Fruit fly (Drosophila melanogaster): ENCODE data around the gene Cpr65Ay.

- TF ChIP-seq CG8478 (optimal IDR thresholded peaks at IDR 0.05) (no peak), CTCF (optimal IDR thresholded peaks at IDR 0.05) (no peak)
Observed at dm6 chr3L:6138586-6138985, 19.8 kb downstream of the Cpr65Ay start.
